Fruit fly (Drosophila melanogaster): ENCODE results near the gene mtrm.

dm6 chr3L:8421808-8422586, 9.2 kb downstream of the mtrm start, which contains the start of gene CG32354:
- TF ChIP-seq Rfx (GFP tag; IDR thresholded peaks at IDR 0.05) (no peak), CG16779 (GFP tag; IDR thresholded peaks at IDR 0.05) (no peak), CG2712 (tag; optimal IDR thresholded peaks at IDR 0.05) (no peak), cad (GFP tag; optimal IDR thresholded peaks at IDR 0.05) (no peak), CG4360 (GFP tag; IDR thresholded peaks at IDR 0.05) (peak; percentile 58)
